Worm (Caenorhabditis elegans) whole organism, early embryonic: ENCODE results near the gene nep-23.
A peak's percentile ranks its signal among the peaks of the same experiment; 100 is the strongest.
"Not testable (repeated sequence)": the region's sequence is repeated elsewhere in the genome, so short reads cannot be mapped to it uniquely, and the experiment has no call there.

Experiments used
- B0310.2 ChIP-seq: sonication (generic microtip); optimal IDR thresholded peaks from 2 replicates; lab custom pipeline; 2016; ENCODE audit warnings: mild to moderate bottlenecking, missing genetic modification characterization, missing compliant biosample characterization
- F13C5.2 ChIP-seq: sonication (generic microtip); optimal IDR thresholded peaks from 2 replicates; lab custom pipeline; 2017; ENCODE audit warnings: mild to moderate bottlenecking, missing genetic modification characterization, inconsistent platforms, missing compliant biosample characterization
- aly-1 ChIP-seq: sonication (generic microtip); optimal IDR thresholded peaks from 2 replicates; lab custom pipeline; 2016; ENCODE audit warnings: missing genetic modification characterization, missing compliant biosample characterization
- ama-1 ChIP-seq: fragments of 150-350 bp; optimal IDR thresholded peaks from 2 replicates; lab custom pipeline; 2014
- ceh-13 ChIP-seq: fragments of 200-800 bp; sonication (Bioruptor generic); optimal IDR thresholded peaks from 2 replicates; lab custom pipeline; 2018; ENCODE audit warnings: mild to moderate bottlenecking, missing genetic modification characterization, missing compliant biosample characterization
- ceh-36 ChIP-seq: sonication (generic microtip); optimal IDR thresholded peaks from 2 replicates; lab custom pipeline; 2016; ENCODE audit warnings: missing genetic modification characterization, inconsistent platforms, missing compliant biosample characterization
- ets-7 ChIP-seq: sonication (generic microtip); optimal IDR thresholded peaks from 2 replicates; lab custom pipeline; 2016; ENCODE audit warnings: missing genotype, missing genetic modification characterization, missing compliant biosample characterization
- flt-1 ChIP-seq: fragments of 200-800 bp; sonication (Bioruptor generic); IDR thresholded peaks from 2 replicates; pipeline ENCODE4 v1.3.6; 2022; ENCODE audit warnings: missing genetic modification characterization, missing compliant biosample characterization
- hmbx-1 ChIP-seq: sonication (generic microtip); optimal IDR thresholded peaks from 2 replicates; lab custom pipeline; 2016; ENCODE audit warnings: mild to moderate bottlenecking, missing genetic modification characterization, missing compliant biosample characterization
- hmg-4 ChIP-seq: fragments of 200-800 bp; sonication (Bioruptor generic); optimal IDR thresholded peaks from 2 replicates; lab custom pipeline; 2018; ENCODE audit warnings: mild to moderate bottlenecking, missing genetic modification characterization, missing compliant biosample characterization
- hnd-1 ChIP-seq: sonication (generic microtip); optimal IDR thresholded peaks from 2 replicates; lab custom pipeline; 2016; ENCODE audit warnings: missing genetic modification characterization, missing compliant biosample characterization
- pes-1 ChIP-seq: fragments of 200-800 bp; sonication (Bioruptor generic); IDR thresholded peaks from 2 replicates; pipeline ENCODE4 v1.3.6; 2022; ENCODE audit warnings: missing genetic modification reagents, missing genetic modification characterization, missing compliant biosample characterization
- scrt-1 ChIP-seq: fragments of 200-800 bp; sonication (Bioruptor generic); IDR thresholded peaks from 2 replicates; pipeline ENCODE4 v1.3.6; 2022; ENCODE audit warnings: missing genetic modification characterization, missing compliant biosample characterization
- sea-1 ChIP-seq: fragments of 200-800 bp; sonication (Bioruptor generic); conservative IDR thresholded peaks from 2 replicates; pipeline ENCODE4 v1.3.6; 2022; ENCODE audit warnings: missing genetic modification characterization, missing compliant biosample characterization
- tbx-11 ChIP-seq: fragments of 200-800 bp; sonication (Bioruptor generic); IDR thresholded peaks from 2 replicates; pipeline ENCODE4 v1.3.6; 2022; ENCODE audit warnings: missing genetic modification characterization, missing compliant biosample characterization
- tbx-37 ChIP-seq: fragments of 200-800 bp; sonication (Bioruptor generic); conservative IDR thresholded peaks from 2 replicates; pipeline ENCODE4 v1.3.6; 2022; ENCODE audit warnings: missing genetic modification reagents, missing genetic modification characterization, missing compliant biosample characterization
- tra-4 ChIP-seq: sonication (generic microtip); optimal IDR thresholded peaks from 2 replicates; lab custom pipeline; 2017; ENCODE audit warnings: missing genetic modification characterization, missing compliant biosample characterization

nep-23 gene

DNA sequence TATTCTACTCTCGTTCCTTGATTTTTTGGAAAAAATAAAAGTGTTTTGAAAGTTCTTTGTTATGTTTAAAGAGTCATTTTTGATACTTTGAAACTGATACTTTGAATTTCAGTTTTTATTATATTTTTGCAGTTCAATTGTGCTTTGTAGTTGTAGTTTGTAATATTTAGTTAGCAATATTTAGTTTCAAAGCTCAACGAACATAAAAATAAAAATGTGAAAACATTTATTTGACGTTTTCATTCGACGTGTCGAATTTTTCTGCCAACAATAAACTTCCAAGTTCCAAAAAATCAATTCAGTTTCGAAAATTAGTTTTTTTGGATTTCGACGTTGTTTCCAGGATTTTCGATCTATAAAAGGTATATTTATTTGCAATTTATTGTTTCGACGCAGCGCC lies at the start of gene nep-23:
nep-23 (plus strand) TSS at position 301 of the 400 bp plus-strand sequence.
- TF ChIP-seq ets-7 (tag; lab: Kevin White, UChicago) (no peak), hnd-1 (tag; lab: Kevin White, UChicago) (no peak), hmbx-1 (no peak), aly-1 (tag; lab: Kevin White, UChicago) (no peak), F13C5.2 (tag; lab: Kevin White, UChicago) (no peak), hmg-4 (GFP tag; lab: Kevin White, UChicago) (no peak), scrt-1 (GFP tag; lab: Robert Waterston, UW) (no peak), tbx-11 (GFP tag; lab: Robert Waterston, UW) (no peak), ama-1 (lab: Kevin White, UChicago) (no peak), ceh-13 (GFP tag; lab: Kevin White, UChicago) (no peak), pes-1 (GFP tag; lab: Robert Waterston, UW) (no peak)

DNA sequence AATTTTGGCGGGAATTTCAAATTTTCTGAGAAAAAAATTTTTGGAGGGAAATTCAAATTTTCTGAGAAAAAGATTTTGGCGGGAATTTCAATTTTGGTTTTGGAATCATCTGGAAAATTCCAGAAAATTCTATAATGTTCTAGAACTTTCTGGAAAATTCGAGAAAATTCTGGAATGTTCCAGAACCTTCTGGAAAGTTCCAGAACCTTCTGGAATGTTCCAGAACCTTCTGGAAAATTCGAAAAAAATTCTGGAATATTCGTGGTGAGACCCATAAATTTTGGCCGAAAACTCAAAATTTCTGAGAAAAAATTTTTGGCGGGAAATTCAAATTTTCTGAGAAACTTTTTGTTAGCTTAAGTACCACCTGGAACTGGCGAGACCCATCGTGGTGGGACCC lies 37.7 kb upstream of the nep-23 start:
- TF ChIP-seq flt-1 (GFP tag; lab: Robert Waterston, UW) (peak; percentile 47; the same call in 1 of the 2 replicates), pes-1 (GFP tag; lab: Robert Waterston, UW) (peak; percentile 53; the same call in 1 of the 2 replicates)

DNA sequence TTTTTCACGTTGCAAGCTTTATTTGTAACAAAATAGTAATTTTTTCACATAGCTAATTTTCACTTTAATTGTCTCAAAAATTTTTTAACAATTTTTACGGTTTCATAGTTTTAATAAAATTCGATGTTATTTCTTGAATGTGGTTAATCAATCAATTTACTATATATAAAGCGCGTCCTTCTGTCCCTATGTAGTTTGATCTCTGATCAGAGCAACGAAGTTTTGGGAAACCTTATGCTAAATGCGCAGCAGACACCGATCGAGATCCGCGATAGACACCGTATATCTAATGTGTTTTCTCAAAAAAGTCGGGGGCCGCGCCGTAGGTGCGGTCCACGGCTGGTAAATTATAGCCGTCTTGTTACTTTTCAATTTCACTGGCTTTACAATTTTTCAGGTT lies 31.6 kb upstream of the nep-23 start:
- no peak for TF ChIP-seq ceh-13 (GFP tag; lab: Kevin White, UChicago)
- TF ChIP-seq tbx-11 (GFP tag; lab: Robert Waterston, UW), result no peak
- TF ChIP-seq scrt-1 (GFP tag; lab: Robert Waterston, UW), result no peak
- TF ChIP-seq F13C5.2 (tag; lab: Kevin White, UChicago), result no peak
- no peak for TF ChIP-seq pes-1 (GFP tag; lab: Robert Waterston, UW)
- TF ChIP-seq hmbx-1, result no peak
- no peak for TF ChIP-seq flt-1 (GFP tag; lab: Robert Waterston, UW)
- no peak for TF ChIP-seq ama-1 (lab: Kevin White, UChicago)
- TF ChIP-seq tra-4 (tag; lab: Kevin White, UChicago), result no peak
- TF ChIP-seq ceh-36 (tag; lab: Kevin White, UChicago), result no peak
- TF ChIP-seq hmg-4 (GFP tag; lab: Kevin White, UChicago), result no peak
- TF ChIP-seq hnd-1 (tag; lab: Kevin White, UChicago), result no peak

DNA sequence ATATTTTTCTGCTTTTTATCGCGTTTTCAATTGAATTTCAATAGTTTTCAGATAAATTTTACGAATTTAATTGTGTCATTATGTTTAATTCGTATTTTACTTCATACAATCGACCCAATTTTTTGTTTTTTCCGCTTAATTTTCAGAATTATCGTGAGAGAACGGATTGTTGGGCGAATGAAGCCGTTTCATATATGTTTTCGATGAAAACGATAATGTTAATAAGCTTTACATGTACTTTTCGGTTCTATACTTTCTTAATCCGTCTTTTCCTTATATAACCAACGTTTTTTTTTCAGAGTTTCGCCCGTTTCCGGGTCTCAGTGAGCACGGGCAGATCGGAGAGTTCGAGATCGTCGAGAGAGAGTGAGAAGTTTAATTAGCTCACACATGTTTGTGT lies 24.9 kb upstream of the nep-23 start, which contains the start of gene T06A10.2:
T06A10.2 (plus strand) TSS at position 301 of the 400 bp plus-strand sequence.
- TF ChIP-seq tbx-11 (GFP tag; lab: Robert Waterston, UW); hmg-4 (GFP tag; lab: Kevin White, UChicago); sea-1 (GFP tag; lab: Robert Waterston, UW): not testable (repeated sequence)

DNA sequence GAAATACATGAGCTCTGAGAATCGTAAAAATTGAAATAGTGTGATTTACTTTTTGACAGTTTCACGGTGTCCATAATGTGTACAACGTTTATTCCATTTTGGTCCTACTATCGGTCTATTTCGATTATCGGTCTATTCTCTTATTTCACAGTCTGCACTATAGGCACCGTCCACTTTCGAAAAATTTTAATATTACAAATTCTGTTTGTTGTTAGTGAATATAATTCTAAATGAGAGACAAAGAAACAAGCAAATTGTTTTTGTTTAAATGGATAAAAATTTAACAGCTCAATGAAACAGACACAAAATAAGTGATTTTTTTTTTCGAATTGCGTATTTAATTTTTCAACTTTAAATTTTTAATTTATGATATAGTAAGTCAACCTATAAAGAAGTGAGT lies 21.9 kb upstream of the nep-23 start:
- TF ChIP-seq B0310.2 (tag; lab: Kevin White, UChicago) (no peak), hnd-1 (tag; lab: Kevin White, UChicago) (no peak), sea-1 (GFP tag; lab: Robert Waterston, UW) (no peak), scrt-1 (GFP tag; lab: Robert Waterston, UW) (no peak), tbx-37 (GFP tag; lab: Robert Waterston, UW) (no peak), F13C5.2 (tag; lab: Kevin White, UChicago) (no peak), ets-7 (tag; lab: Kevin White, UChicago) (no peak), flt-1 (GFP tag; lab: Robert Waterston, UW) (no peak), ceh-36 (tag; lab: Kevin White, UChicago) (no peak), hmg-4 (GFP tag; lab: Kevin White, UChicago) (no peak), aly-1 (tag; lab: Kevin White, UChicago) (no peak), pes-1 (GFP tag; lab: Robert Waterston, UW) (no peak), hmbx-1 (no peak), tra-4 (tag; lab: Kevin White, UChicago) (no peak), ama-1 (lab: Kevin White, UChicago) (no peak)

DNA sequence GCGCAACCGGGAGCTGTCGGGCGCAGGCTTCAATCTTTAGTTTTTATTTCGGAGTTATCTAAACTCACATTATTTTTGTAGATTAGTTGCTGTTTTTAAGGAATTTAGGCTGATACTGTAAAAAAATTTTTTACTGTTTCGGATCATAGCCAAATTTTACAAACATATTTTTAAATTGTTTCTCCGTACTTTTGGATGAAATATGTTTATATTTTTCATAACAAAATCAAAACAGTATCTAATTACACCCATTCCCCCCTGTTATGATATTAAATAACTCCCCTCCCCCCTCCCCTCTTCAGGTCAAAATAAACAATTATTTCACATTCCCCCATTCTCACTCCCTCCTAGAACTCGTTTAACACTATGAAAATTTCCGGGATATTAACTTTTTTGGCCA lies 4.4 kb upstream of the nep-23 start, which contains the start of gene Y116A8C.3:
Y116A8C.3 (plus strand) TSS at position 301 of the 400 bp plus-strand sequence.
- TF ChIP-seq F13C5.2 (tag; lab: Kevin White, UChicago), result no peak
- no peak for TF ChIP-seq tbx-37 (GFP tag; lab: Robert Waterston, UW)

DNA sequence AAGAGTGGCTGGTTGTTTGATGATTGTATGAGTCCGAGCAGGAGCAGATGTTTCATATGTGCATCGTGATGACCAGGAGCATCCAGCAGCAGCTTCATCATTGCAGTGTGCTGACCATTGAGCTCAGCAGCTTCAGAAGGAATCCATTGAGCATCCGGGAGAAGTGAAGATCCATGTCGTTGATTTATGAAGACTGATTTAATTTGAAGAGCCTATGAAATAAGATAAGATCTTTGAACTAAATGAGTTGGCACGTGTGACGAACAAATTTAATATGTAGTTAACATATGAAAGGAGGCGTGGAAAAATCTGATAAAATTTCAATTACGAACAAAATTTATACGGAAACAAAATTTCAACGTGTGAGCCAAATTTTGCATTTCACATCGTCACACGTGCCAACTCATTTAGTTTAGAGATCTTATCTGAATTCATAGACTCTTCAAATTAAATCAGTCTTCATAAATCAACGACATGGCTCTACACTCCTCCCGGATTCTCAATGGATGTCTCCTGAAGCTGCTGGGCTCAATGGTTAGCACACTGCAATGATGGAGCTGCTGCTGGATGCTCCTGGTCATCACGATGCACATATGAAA lies 2.2 kb upstream of the nep-23 start, which contains the start of the genes Y116A8C.469 and Y116A8C.468:
Y116A8C.469 (minus strand) TSS at position 101 of the 599 bp plus-strand sequence.
Y116A8C.468 (plus strand) TSS at position 549 of the 599 bp plus-strand sequence.
- TF ChIP-seq flt-1 (GFP tag; lab: Robert Waterston, UW) (no peak), ets-7 (tag; lab: Kevin White, UChicago) (no peak), aly-1 (tag; lab: Kevin White, UChicago) (no peak), ceh-13 (GFP tag; lab: Kevin White, UChicago) (no peak), tbx-11 (GFP tag; lab: Robert Waterston, UW) (no peak), ceh-36 (tag; lab: Kevin White, UChicago) (no peak), sea-1 (GFP tag; lab: Robert Waterston, UW) (no peak), pes-1 (GFP tag; lab: Robert Waterston, UW) (no peak), ama-1 (lab: Kevin White, UChicago) (no peak), hmbx-1 (no peak), hmg-4 (GFP tag; lab: Kevin White, UChicago) (no peak), tbx-37 (GFP tag; lab: Robert Waterston, UW) (no peak), scrt-1 (GFP tag; lab: Robert Waterston, UW) (no peak), tra-4 (tag; lab: Kevin White, UChicago) (no peak), hnd-1 (tag; lab: Kevin White, UChicago) (no peak), B0310.2 (tag; lab: Kevin White, UChicago) (no peak)
